Fruit fly (Drosophila melanogaster): ENCODE results near the gene brk.
A peak's percentile ranks its signal among the peaks of the same experiment; 100 is the strongest.

brk gene

dm6 chrX:7317214-7318210 is 9.8 kb downstream of the brk start:
- peak; percentile 52 for TF ChIP-seq noc (tag; optimal IDR thresholded peaks at IDR 0.05)

- no peak for TF ChIP-seq noc (tag; optimal IDR thresholded peaks at IDR 0.05)
Measured at dm6 chrX:7318464-7318863, 10.7 kb downstream of the brk start.

dm6 chrX:7319053-7319702 is 11.4 kb downstream of the brk start:
- TF ChIP-seq noc (tag; optimal IDR thresholded peaks at IDR 0.05): no peak

dm6 chrX:7319703-7320088 is 12.0 kb downstream of the brk start:
- no peak for TF ChIP-seq noc (tag; optimal IDR thresholded peaks at IDR 0.05)

dm6 chrX:7320455-7321224 is 12.9 kb downstream of the brk start:
- TF ChIP-seq noc (tag; optimal IDR thresholded peaks at IDR 0.05): no peak

- TF ChIP-seq noc (tag; optimal IDR thresholded peaks at IDR 0.05): no peak
Measured at dm6 chrX:7321829-7322228, 14.1 kb downstream of the brk start.

- TF ChIP-seq noc (tag; optimal IDR thresholded peaks at IDR 0.05): no peak
Measured at dm6 chrX:7323649-7324511, 16.1 kb downstream of the brk start, which contains the start of the genes Atg5 and Dok. Gene Atg5 (minus strand): TSS chrX:7323770. Gene Dok (plus strand): TSS chrX:7324214.

- TF ChIP-seq noc (tag; optimal IDR thresholded peaks at IDR 0.05): peak; percentile 92
Measured at dm6 chrX:7324816-7325246, 17.1 kb downstream of the brk start.

dm6 chrX:7328746-7329145 is 21.0 kb downstream of the brk start, which contains the start of gene Acsf3:
Gene Acsf3 (plus strand): TSS chrX:7329046.
- no peak for TF ChIP-seq noc (tag; optimal IDR thresholded peaks at IDR 0.05)

dm6 chrX:7332091-7332490 is 24.4 kb downstream of the brk start, which contains the start of gene CG42780:
Gene CG42780 (minus strand): TSS chrX:7332191.
- TF ChIP-seq noc (tag; optimal IDR thresholded peaks at IDR 0.05): no peak

dm6 chrX:7332493-7332892 is 24.8 kb downstream of the brk start:
- no peak for TF ChIP-seq noc (tag; optimal IDR thresholded peaks at IDR 0.05)

- TF ChIP-seq noc (tag; optimal IDR thresholded peaks at IDR 0.05): no peak
Measured at dm6 chrX:7333298-7333743, 25.6 kb downstream of the brk start.

- TF ChIP-seq noc (tag; optimal IDR thresholded peaks at IDR 0.05): peak; percentile 18
Measured at dm6 chrX:7333858-7334800, 26.4 kb downstream of the brk start.

dm6 chrX:7334801-7335176 is 27.1 kb downstream of the brk start:
- TF ChIP-seq noc (tag; optimal IDR thresholded peaks at IDR 0.05): no peak

Data from whole organism, larva.